Worm (Caenorhabditis elegans): ENCODE results near the gene iff-2.

Gene iff-2

DNA sequence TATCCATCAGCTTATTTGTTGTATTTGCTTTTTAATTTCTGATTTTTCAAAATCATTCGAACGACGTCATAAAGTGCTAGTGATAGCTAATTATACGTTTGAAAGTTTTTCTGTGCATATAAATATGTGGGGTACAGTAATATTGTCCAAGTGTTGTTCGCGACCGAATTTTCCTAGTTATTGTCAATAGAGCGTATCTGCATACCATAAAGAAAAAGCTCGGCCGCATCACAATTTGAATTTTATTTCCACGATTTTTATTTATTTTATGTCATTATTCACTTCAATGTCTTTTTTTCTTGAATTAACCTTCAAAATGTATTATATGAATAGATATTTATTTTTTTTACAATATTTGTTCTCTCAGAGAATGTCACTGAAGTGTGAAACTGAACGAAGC lies 44.4 kb downstream of the iff-2 start, which contains the start of gene rnh-2 (continued):
- TF ChIP-seq ztf-6 (GFP tag; IDR thresholded peaks at IDR 0.05) (no peak), efl-1 (GFP tag; optimal IDR thresholded peaks at IDR 0.05) (peak; percentile 37), madf-6 (GFP tag; IDR thresholded peaks at IDR 0.05) (peak; percentile 87), aptf-3 (GFP tag; IDR thresholded peaks at IDR 0.05) (no peak), D2030.7 (GFP tag; IDR thresholded peaks at IDR 0.05) (peak; percentile 62), gei-17 (GFP tag; optimal IDR thresholded peaks at IDR 0.05) (no peak), ets-4 (GFP tag; optimal IDR thresholded peaks at IDR 0.05) (no peak), attf-3 (GFP tag; conservative IDR thresholded peaks at IDR 0.05) (0 out of 2 replicates have a peak, but pooled peaks have one; percentile 15), madf-10 (tag; optimal IDR thresholded peaks at IDR 0.05) (peak; percentile 49), ztf-26 (tag; optimal IDR thresholded peaks at IDR 0.05) (no peak), tlf-1 (GFP tag; optimal IDR thresholded peaks at IDR 0.05) (peak; percentile 54), K11D2.4 (GFP tag; IDR thresholded peaks at IDR 0.05) (0 out of 2 replicates have a peak, but pooled peaks have one; percentile 23)

ce11 chrII:8515521-8515920 lies 45.6 kb downstream of the iff-2 start:
- TF ChIP-seq nhr-179 (tag; optimal IDR thresholded peaks at IDR 0.05) (no peak), cebp-1 (GFP tag; IDR thresholded peaks at IDR 0.05) (no peak), cebp-1 (tag; optimal IDR thresholded peaks at IDR 0.05) (peak; percentile 59), hlh-26 (GFP tag; conservative IDR thresholded peaks at IDR 0.05) (no peak), ceh-40 (GFP tag; IDR thresholded peaks at IDR 0.05) (no peak), nhr-80 (tag; optimal IDR thresholded peaks at IDR 0.05) (peak; percentile 56), aptf-2 (GFP tag; conservative IDR thresholded peaks at IDR 0.05) (no peak), Y67H2A.10 (GFP tag; conservative IDR thresholded peaks at IDR 0.05) (no peak), ceh-79 (tag; optimal IDR thresholded peaks at IDR 0.05) (no peak), B0019.2 (GFP tag; conservative IDR thresholded peaks at IDR 0.05) (no peak), ceh-58 (GFP tag; IDR thresholded peaks at IDR 0.05) (no peak), hmg-20 (GFP tag; IDR thresholded peaks at IDR 0.05) (no peak), ets-4 (GFP tag; optimal IDR thresholded peaks at IDR 0.05) (no peak), lin-26 (GFP tag; IDR thresholded peaks at IDR 0.05) (no peak), aptf-3 (GFP tag; IDR thresholded peaks at IDR 0.05) (no peak), ceh-27 (GFP tag; optimal IDR thresholded peaks at IDR 0.05) (no peak), let-607 (tag; optimal IDR thresholded peaks at IDR 0.05) (no peak)

ce11 chrII:8514729-8515128 lies 46.4 kb downstream of the iff-2 start, which contains the start of gene ctg-2:
Gene ctg-2 (plus strand): TSS chrII:8515054.
- TF ChIP-seq rcor-1 (GFP tag; IDR thresholded peaks at IDR 0.05), result no peak
- TF ChIP-seq nhr-80 (tag; optimal IDR thresholded peaks at IDR 0.05), result peak; percentile 78
- no peak for TF ChIP-seq ztf-26 (tag; optimal IDR thresholded peaks at IDR 0.05)
